Fruit fly (Drosophila melanogaster): Measurements from ENCODE around the gene CG6834.

CG6834 gene

dm6 chr3R:11650105-11651039, 37.6 kb downstream of the CG6834 start, which contains the start of the genes Csk and Elp1 (continued):
- TF ChIP-seq Hr51 (GFP tag; optimal IDR thresholded peaks at IDR 0.05) (peak; percentile 40 to 51), usp (GFP tag; optimal IDR thresholded peaks at IDR 0.05) (no peak), Max (GFP tag; optimal IDR thresholded peaks at IDR 0.05) (peak; percentile 86), CG15601 (tag; optimal IDR thresholded peaks at IDR 0.05) (peak; percentile 64), CG11093 (GFP tag; IDR thresholded peaks at IDR 0.05) (no peak), Xbp1 (GFP tag; optimal IDR thresholded peaks at IDR 0.05) (peak; percentile 65), CG9437 (GFP tag; optimal IDR thresholded peaks at IDR 0.05) (peak; percentile 48), CG5245 (GFP tag; optimal IDR thresholded peaks at IDR 0.05) (peak; percentile 12), CG10543 (GFP tag; optimal IDR thresholded peaks at IDR 0.05) (peak; percentile 64), dati (GFP tag; IDR thresholded peaks at IDR 0.05) (no peak), CG1024 (GFP tag; IDR thresholded peaks at IDR 0.05) (no peak), ac (GFP tag; optimal IDR thresholded peaks at IDR 0.05) (no peak), Myb (GFP tag; optimal IDR thresholded peaks at IDR 0.05) (peak; percentile 14), tap (tag; optimal IDR thresholded peaks at IDR 0.05) (no peak), pnt (GFP tag; optimal IDR thresholded peaks at IDR 0.05) (no peak), CG2678 (tag; optimal IDR thresholded peaks at IDR 0.05) (peak; percentile 64), CG16863 (GFP tag; optimal IDR thresholded peaks at IDR 0.05) (no peak), CG43689 (GFP tag; IDR thresholded peaks at IDR 0.05) (no peak), Neu2 (GFP tag; optimal IDR thresholded peaks at IDR 0.05; ENCODE audit: borderline replicate concordance) (no peak), dmrt99B (tag; optimal IDR thresholded peaks at IDR 0.05) (peak; percentile 42), CG7556 (GFP tag; optimal IDR thresholded peaks at IDR 0.05) (peak; percentile 41), Gsc (GFP tag; IDR thresholded peaks at IDR 0.05) (no peak), her (GFP tag; optimal IDR thresholded peaks at IDR 0.05) (peak; percentile 27), mld (GFP tag; IDR thresholded peaks at IDR 0.05; ENCODE audit: partially characterized antibody) (no peak), Ets97D (GFP tag; optimal IDR thresholded peaks at IDR 0.05) (peak; percentile 81), Vsx1 (GFP tag; optimal IDR thresholded peaks at IDR 0.05) (peak; percentile 20), BEAF-32 (GFP tag; optimal IDR thresholded peaks at IDR 0.05) (peak; percentile 55), sna (GFP tag; IDR thresholded peaks at IDR 0.05; ENCODE audit: partially characterized antibody) (no peak), br (optimal IDR thresholded peaks at IDR 0.05) (no peak), CG31224 (GFP tag; IDR thresholded peaks at IDR 0.05) (no peak), Scr (GFP tag; IDR thresholded peaks at IDR 0.05; ENCODE audit: partially characterized antibody) (peak; percentile 36; the same call in 1 of the 2 replicates), CG8290 (GFP tag; optimal IDR thresholded peaks at IDR 0.05) (peak; percentile 61), CG8290 (tag; optimal IDR thresholded peaks at IDR 0.05) (peak; percentile 29 to 69), NK7.1 (GFP tag; optimal IDR thresholded peaks at IDR 0.05) (no peak), CG12744 (GFP tag; optimal IDR thresholded peaks at IDR 0.05) (no peak), CG32532 (GFP tag; IDR thresholded peaks at IDR 0.05) (peak; percentile 39; the same call in 1 of the 2 replicates), pzg (GFP tag; optimal IDR thresholded peaks at IDR 0.05) (peak; percentile 81), BtbVII (GFP tag; optimal IDR thresholded peaks at IDR 0.05) (no peak), fd3F (GFP tag; optimal IDR thresholded peaks at IDR 0.05) (peak; percentile 19), CG3995 (GFP tag; optimal IDR thresholded peaks at IDR 0.05) (peak; percentile 56), Sin3A (optimal IDR thresholded peaks at IDR 0.05) (peak; percentile 82), Ptx1 (GFP tag; IDR thresholded peaks at IDR 0.05) (peak; percentile 45), crol (GFP tag; IDR thresholded peaks at IDR 0.05) (no peak), Dref (GFP tag; IDR thresholded peaks at IDR 0.05) (peak; percentile 30; the same call in 1 of the 2 replicates), CG12299 (tag; optimal IDR thresholded peaks at IDR 0.05) (peak; percentile 27), cato (GFP tag; optimal IDR thresholded peaks at IDR 0.05; ENCODE audit: borderline replicate concordance) (peak; percentile 16), Chrac-16 (GFP tag; optimal IDR thresholded peaks at IDR 0.05) (peak; percentile 57), B-H1 (GFP tag; IDR thresholded peaks at IDR 0.05) (no peak), org-1 (GFP tag; optimal IDR thresholded peaks at IDR 0.05) (no peak)
